Worm (Caenorhabditis elegans) whole organism, young adult: Measurements from ENCODE around the gene aaim-1.

Source experiments
- B0019.2 ChIP-seq: fragments of 200-800 bp; sonication (Bioruptor generic); conservative IDR thresholded peaks from 2 replicates; pipeline ENCODE4 v1.3.6; 2022; ENCODE audit warnings: missing genetic modification reagents, missing genetic modification characterization, missing compliant biosample characterization
- B0035.1 ChIP-seq: sonication (generic microtip); optimal IDR thresholded peaks from 2 replicates; lab custom pipeline; 2016; ENCODE audit warnings: missing genetic modification characterization, mild to moderate bottlenecking, missing compliant biosample characterization, missing genotype, missing genetic modification reagents
- C17E4.6 ChIP-seq: fragments of 200-800 bp; sonication (Bioruptor generic); IDR thresholded peaks from 2 replicates; pipeline ENCODE4 v1.3.6; 2022; ENCODE audit warnings: missing genetic modification reagents, missing genetic modification characterization, missing compliant biosample characterization
- F22D6.2 ChIP-seq: sonication (generic microtip); optimal IDR thresholded peaks from 2 replicates; lab custom pipeline; 2016; ENCODE audit warnings: mild to moderate bottlenecking, missing genetic modification characterization, missing compliant biosample characterization
- F23B12.7 ChIP-seq: sonication (generic microtip); optimal IDR thresholded peaks from 2 replicates; lab custom pipeline; 2017; ENCODE audit warnings: missing genetic modification characterization, mild to moderate bottlenecking, missing compliant biosample characterization, antibody characterized with exemption, moderate library complexity; ENCODE audit not compliant: insufficient read depth
- F39B2.1 ChIP-seq: fragments of 200-800 bp; sonication (Bioruptor generic); IDR thresholded peaks from 2 replicates; pipeline ENCODE4 v1.3.6; 2022; ENCODE audit warnings: missing genetic modification reagents, missing genetic modification characterization, missing compliant biosample characterization
- F49E8.2 ChIP-seq: sonication (generic microtip); optimal IDR thresholded peaks from 3 replicates; lab custom pipeline; 2017; ENCODE audit warnings: missing genetic modification characterization, mild to moderate bottlenecking, missing compliant biosample characterization, antibody characterized with exemption, moderate library complexity; ENCODE audit not compliant: insufficient read depth
- F55B11.4 ChIP-seq: sonication (generic microtip); optimal IDR thresholded peaks from 2 replicates; lab custom pipeline; 2016; ENCODE audit warnings: missing compliant biosample characterization, missing genetic modification characterization, borderline replicate concordance; ENCODE audit not compliant: insufficient read depth
- K12H6.12 ChIP-seq: fragments of 200-800 bp; sonication (Bioruptor generic); optimal IDR thresholded peaks from 2 replicates; lab custom pipeline; 2018; ENCODE audit warnings: mild to moderate bottlenecking, missing genetic modification characterization, missing compliant biosample characterization
- T07F8.4 ChIP-seq: sonication (generic microtip); optimal IDR thresholded peaks from 2 replicates; lab custom pipeline; 2016; ENCODE audit warnings: mild to moderate bottlenecking, missing genetic modification characterization, moderate library complexity, missing compliant biosample characterization
- T26A5.8 ChIP-seq: sonication (generic microtip); optimal IDR thresholded peaks from 2 replicates; lab custom pipeline; 2016; ENCODE audit warnings: missing genetic modification characterization, missing compliant biosample characterization
- Y95B8A.8 ChIP-seq: fragments of 200-800 bp; sonication (Bioruptor generic); IDR thresholded peaks from 2 replicates; pipeline ENCODE4 v1.3.6; 2022; ENCODE audit warnings: missing genetic modification reagents, missing genetic modification characterization, missing compliant biosample characterization
- ZK185.1 ChIP-seq: sonication (generic microtip); optimal IDR thresholded peaks from 2 replicates; lab custom pipeline; 2016; ENCODE audit warnings: mild to moderate bottlenecking, missing genetic modification characterization, missing compliant biosample characterization; ENCODE audit not compliant: poor library complexity, severe bottlenecking
- atf-7 ChIP-seq: sonication (generic microtip); optimal IDR thresholded peaks from 2 replicates; lab custom pipeline; 2017; ENCODE audit warnings: mild to moderate bottlenecking, missing genetic modification characterization, missing compliant biosample characterization
- attf-6 ChIP-seq: fragments of 200-800 bp; sonication (Bioruptor generic); IDR thresholded peaks from 2 replicates; pipeline ENCODE4 v1.3.6; 2022; ENCODE audit warnings: missing genetic modification reagents, missing genetic modification characterization, missing compliant biosample characterization
- bed-2 ChIP-seq: fragments of 200-800 bp; sonication (Bioruptor generic); IDR thresholded peaks from 2 replicates; pipeline ENCODE4 v1.3.6; 2022; ENCODE audit warnings: missing genetic modification reagents, missing genetic modification characterization, missing compliant biosample characterization
- ceh-40 ChIP-seq: fragments of 200-800 bp; sonication (Bioruptor generic); IDR thresholded peaks from 2 replicates; pipeline ENCODE4 v1.3.6; 2022; ENCODE audit warnings: missing genetic modification characterization, missing compliant biosample characterization
- ceh-58 ChIP-seq: fragments of 200-800 bp; sonication (Bioruptor generic); IDR thresholded peaks from 2 replicates; pipeline ENCODE4 v1.3.6; 2022; ENCODE audit warnings: missing genetic modification characterization, missing compliant biosample characterization
- ceh-79 ChIP-seq: sonication (generic microtip); optimal IDR thresholded peaks from 2 replicates; lab custom pipeline; 2017; ENCODE audit warnings: mild to moderate bottlenecking, missing genetic modification characterization, missing compliant biosample characterization
- ceh-91 ChIP-seq: fragments of 200-800 bp; sonication (Bioruptor generic); IDR thresholded peaks from 2 replicates; pipeline ENCODE4 v1.3.6; 2022; ENCODE audit warnings: missing genetic modification reagents, missing genetic modification characterization, missing compliant biosample characterization
- chd-7 ChIP-seq: sonication (generic microtip); optimal IDR thresholded peaks from 2 replicates; lab custom pipeline; 2016; ENCODE audit warnings: mild to moderate bottlenecking, missing genetic modification characterization, moderate library complexity, missing compliant biosample characterization
- die-1 ChIP-seq: sonication (generic microtip); optimal IDR thresholded peaks from 2 replicates; lab custom pipeline; 2016; ENCODE audit warnings: missing genotype, mild to moderate bottlenecking, missing genetic modification characterization, missing compliant biosample characterization
- dpff-1 ChIP-seq: sonication (generic microtip); optimal IDR thresholded peaks from 2 replicates; lab custom pipeline; 2017; ENCODE audit warnings: mild to moderate bottlenecking, missing genetic modification characterization, missing compliant biosample characterization
- dpl-1 ChIP-seq: fragments of 150-350 bp; optimal IDR thresholded peaks from 2 replicates; lab custom pipeline; 2014; ENCODE audit warnings: missing biosample characterization, missing genetic modification reagents, missing genetic modification characterization
- fkh-3 ChIP-seq: sonication (generic microtip); optimal IDR thresholded peaks from 2 replicates; lab custom pipeline; 2016; ENCODE audit warnings: mild to moderate bottlenecking, missing genetic modification characterization, missing compliant biosample characterization
- gei-17 ChIP-seq: fragments of 200-800 bp; sonication (Bioruptor generic); optimal IDR thresholded peaks from 2 replicates; lab custom pipeline; 2018; ENCODE audit warnings: mild to moderate bottlenecking, missing genetic modification characterization, missing compliant biosample characterization
- him-1 ChIP-seq: sonication (generic microtip); optimal IDR thresholded peaks from 2 replicates; lab custom pipeline; 2016; ENCODE audit warnings: missing genotype, missing genetic modification reagents, missing genetic modification characterization, missing compliant biosample characterization
- hlh-26 ChIP-seq: fragments of 200-800 bp; sonication (Bioruptor generic); conservative IDR thresholded peaks from 2 replicates; pipeline ENCODE4 v1.3.6; 2022; ENCODE audit warnings: missing genetic modification reagents, missing genetic modification characterization, missing compliant biosample characterization
- hmg-1.2 ChIP-seq: fragments of 200-800 bp; sonication (Bioruptor generic); IDR thresholded peaks from 2 replicates; pipeline ENCODE4 v1.3.6; 2022; ENCODE audit warnings: missing genetic modification reagents, missing genetic modification characterization, missing compliant biosample characterization
- hsf-1 ChIP-seq: fragments of 200-800 bp; sonication (Bioruptor generic); IDR thresholded peaks from 2 replicates; pipeline ENCODE4 v1.3.6; 2022; ENCODE audit warnings: missing genetic modification reagents, missing genetic modification characterization, missing compliant biosample characterization
- madf-3 ChIP-seq: fragments of 200-800 bp; sonication (Bioruptor generic); IDR thresholded peaks from 2 replicates; pipeline ENCODE4 v1.3.6; 2022; ENCODE audit warnings: missing genetic modification reagents, missing genetic modification characterization, missing compliant biosample characterization
- mcd-1 ChIP-seq: fragments of 200-800 bp; sonication (Bioruptor generic); IDR thresholded peaks from 2 replicates; pipeline ENCODE4 v1.3.6; 2022; ENCODE audit warnings: missing genetic modification reagents, missing genetic modification characterization, missing compliant biosample characterization
- mes-4 ChIP-seq: sonication (generic microtip); optimal IDR thresholded peaks from 2 replicates; lab custom pipeline; 2016; ENCODE audit warnings: missing genotype, missing genetic modification characterization, missing compliant biosample characterization
- mxl-1 ChIP-seq: sonication (generic microtip); optimal IDR thresholded peaks from 2 replicates; lab custom pipeline; 2016; ENCODE audit warnings: missing genetic modification characterization, missing compliant biosample characterization
- nfya-2 ChIP-seq: fragments of 200-800 bp; sonication (Bioruptor generic); IDR thresholded peaks from 2 replicates; pipeline ENCODE4 v1.3.6; 2022; ENCODE audit warnings: missing genetic modification reagents, missing genetic modification characterization, missing compliant biosample characterization
- nhr-80 ChIP-seq: sonication (generic microtip); optimal IDR thresholded peaks from 2 replicates; lab custom pipeline; 2016; ENCODE audit warnings: missing genetic modification characterization, missing compliant biosample characterization
- nhr-90 ChIP-seq: sonication (generic microtip); optimal IDR thresholded peaks from 2 replicates; lab custom pipeline; 2016; ENCODE audit warnings: missing genotype, mild to moderate bottlenecking, missing genetic modification characterization, missing compliant biosample characterization
- pbrm-1 ChIP-seq: fragments of 200-800 bp; sonication (Bioruptor generic); IDR thresholded peaks from 2 replicates; pipeline ENCODE4 v1.3.6; 2022; ENCODE audit warnings: missing genetic modification reagents, missing genetic modification characterization, missing compliant biosample characterization
- sea-2 ChIP-seq: fragments of 200-800 bp; sonication (Bioruptor generic); IDR thresholded peaks from 2 replicates; pipeline ENCODE4 v1.3.6; 2022; ENCODE audit warnings: missing genetic modification characterization, missing compliant biosample characterization
- snpc-1.1 ChIP-seq: sonication (generic microtip); optimal IDR thresholded peaks from 2 replicates; lab custom pipeline; 2017; ENCODE audit warnings: missing genetic modification characterization, mild to moderate bottlenecking, missing compliant biosample characterization, antibody characterized with exemption, moderate library complexity, missing genotype, missing genetic modification reagents; ENCODE audit not compliant: insufficient read depth
- snpc-4 ChIP-seq, 5 experiments: fragments of 150-350 bp in 1 of 5; sonication (generic microtip) in 4 of 5; optimal IDR thresholded peaks; 2 replicates each; lab custom pipeline; 2014 to 2018; ENCODE audit warnings: missing genetic modification characterization in 5 of 5, missing biosample characterization in 3 of 5, antibody characterized with exemption in 2 of 5, mild to moderate bottlenecking in 2 of 5, missing compliant biosample characterization in 2 of 5, missing genotype in 2 of 5, moderate library complexity in 2 of 5, missing genetic modification reagents in 1 of 5
- somi-1 ChIP-seq: fragments of 200-800 bp; sonication (Bioruptor generic); optimal IDR thresholded peaks from 2 replicates; lab custom pipeline; 2018; ENCODE audit warnings: mild to moderate bottlenecking, missing genetic modification characterization, missing compliant biosample characterization
- unc-130 ChIP-seq: sonication (generic microtip); optimal IDR thresholded peaks from 2 replicates; lab custom pipeline; 2016; ENCODE audit warnings: missing genetic modification reagents, missing genetic modification characterization, missing compliant biosample characterization
- unc-62 ChIP-seq: fragments of 150-350 bp; optimal IDR thresholded peaks from 2 replicates; lab custom pipeline; 2014; ENCODE audit warnings: missing biosample characterization, missing genetic modification reagents, missing genetic modification characterization
- zim-3 ChIP-seq: sonication (generic microtip); optimal IDR thresholded peaks from 2 replicates; lab custom pipeline; 2017; ENCODE audit warnings: mild to moderate bottlenecking, missing genetic modification characterization, moderate library complexity, missing compliant biosample characterization
- ztf-28 ChIP-seq: fragments of 200-800 bp; sonication (Bioruptor generic); IDR thresholded peaks from 2 replicates; pipeline ENCODE4 v1.3.6; 2022; ENCODE audit warnings: missing genetic modification reagents, missing genetic modification characterization, missing compliant biosample characterization
- ztf-6 ChIP-seq: fragments of 200-800 bp; sonication (Bioruptor generic); IDR thresholded peaks from 2 replicates; pipeline ENCODE4 v1.3.6; 2022; ENCODE audit warnings: missing genetic modification reagents, missing genetic modification characterization, missing compliant biosample characterization

Gene aaim-1

ce11 chrX:6593178-6593786 lies 31.1 kb upstream of the aaim-1 start (continued):
- peak; percentile 88 for TF ChIP-seq pbrm-1 (GFP tag; lab: Robert Waterston, UW)
- peak; percentile 56 for TF ChIP-seq snpc-1.1 (tag; lab: Kevin White, UChicago)
- no peak for TF ChIP-seq dpl-1 (GFP tag; lab: Kevin White, UChicago)
- peak; percentile 77 for TF ChIP-seq snpc-4 (GFP tag; optimal IDR thresholded peaks at IDR 0.05; lab: Kevin White, UChicago)
- peak in 1 of 4 experiments; percentile 54 for TF ChIP-seq snpc-4 (tag; optimal IDR thresholded peaks at IDR 0.05; lab: Kevin White, UChicago)
- TF ChIP-seq ceh-79, result peak; percentile 82
- TF ChIP-seq mxl-1 (tag; lab: Kevin White, UChicago), result peak; percentile 69
- peak; percentile 32 for TF ChIP-seq nhr-80 (tag; lab: Kevin White, UChicago)
- TF ChIP-seq ceh-91, result no peak
- no peak for TF ChIP-seq F55B11.4 (tag; lab: Kevin White, UChicago)
- TF ChIP-seq unc-130 (GFP tag; lab: Kevin White, UChicago), result peak; percentile 32
- 0 out of 2 replicates have a peak, but pooled peaks have one; percentile 33 for TF ChIP-seq B0019.2 (GFP tag; lab: Robert Waterston, UW)
- 0 out of 2 replicates have a peak, but pooled peaks have one; percentile 13 for TF ChIP-seq sea-2 (GFP tag; lab: Robert Waterston, UW)
- TF ChIP-seq T07F8.4 (tag; lab: Kevin White, UChicago), result peak; percentile 69
- TF ChIP-seq C17E4.6 (GFP tag; lab: Robert Waterston, UW), result no peak
- TF ChIP-seq die-1 (tag; lab: Kevin White, UChicago), result peak; percentile 89
- peak; percentile 47 for TF ChIP-seq T26A5.8 (tag; lab: Kevin White, UChicago)
- TF ChIP-seq ztf-28, result 0 out of 2 replicates have a peak, but pooled peaks have one; percentile 23
- 0 out of 2 replicates have a peak, but pooled peaks have one; percentile 66 for TF ChIP-seq F39B2.1 (GFP tag; lab: Robert Waterston, UW)
- no peak for TF ChIP-seq unc-62 (GFP tag; lab: Kevin White, UChicago)
- TF ChIP-seq nhr-90, result peak; percentile 87
- TF ChIP-seq him-1 (tag; lab: Kevin White, UChicago), result peak; percentile 90
- TF ChIP-seq hlh-26 (GFP tag; lab: Robert Waterston, UW), result no peak
- peak; percentile 65 for TF ChIP-seq F23B12.7
- no peak for TF ChIP-seq Y95B8A.8 (GFP tag; lab: Robert Waterston, UW)
- TF ChIP-seq ZK185.1 (tag; lab: Kevin White, UChicago), result peak; percentile 90
- no peak for TF ChIP-seq ceh-58 (GFP tag; lab: Robert Waterston, UW)
- no peak for TF ChIP-seq F49E8.2 (tag; lab: Kevin White, UChicago)
- TF ChIP-seq B0035.1 (tag; lab: Kevin White, UChicago), result peak; percentile 73
- peak; percentile 40 for TF ChIP-seq K12H6.12 (tag; lab: Kevin White, UChicago)
- TF ChIP-seq bed-2 (GFP tag; lab: Robert Waterston, UW), result no peak
- TF ChIP-seq fkh-3 (tag; lab: Kevin White, UChicago), result peak; percentile 73
- TF ChIP-seq zim-3 (tag; lab: Kevin White, UChicago), result peak; percentile 77
- TF ChIP-seq gei-17 (GFP tag; lab: Kevin White, UChicago), result peak; percentile 68
- peak; percentile 54; the same call in 1 of the 2 replicates for TF ChIP-seq mcd-1 (GFP tag; lab: Robert Waterston, UW)
- peak; percentile 65 for TF ChIP-seq mes-4 (tag; lab: Kevin White, UChicago)
- peak; percentile 62 for TF ChIP-seq somi-1 (GFP tag; lab: Kevin White, UChicago)
- peak; percentile 84 for TF ChIP-seq chd-7 (tag; lab: Kevin White, UChicago)
- peak; percentile 32 for TF ChIP-seq dpff-1 (tag; lab: Kevin White, UChicago)
- peak; percentile 85 for TF ChIP-seq hmg-1.2
- 0 out of 2 replicates have a peak, but pooled peaks have one; percentile 42 for TF ChIP-seq ztf-6 (GFP tag; lab: Robert Waterston, UW)
- no peak for TF ChIP-seq attf-6 (GFP tag; lab: Robert Waterston, UW)
- TF ChIP-seq nfya-2 (GFP tag; lab: Robert Waterston, UW), result no peak
- TF ChIP-seq F22D6.2 (tag; lab: Kevin White, UChicago), result peak; percentile 16
- peak; percentile 12; the same call in 1 of the 2 replicates for TF ChIP-seq madf-3 (GFP tag; lab: Robert Waterston, UW)
- peak; percentile 52 for TF ChIP-seq atf-7 (tag; lab: Kevin White, UChicago)
- TF ChIP-seq hsf-1 (GFP tag; lab: Robert Waterston, UW), result peak; percentile 47; the same call in 1 of the 2 replicates
- peak; percentile 83; the same call in 1 of the 2 replicates for TF ChIP-seq ceh-40 (GFP tag; lab: Robert Waterston, UW)
